Fruit fly (Drosophila melanogaster) whole organism, embryonic: ENCODE measurements around the gene sit.
A peak's percentile ranks its signal among the peaks of the same experiment; 100 is the strongest.

Experiments
- CG10147 ChIP-seq: fragments of 200-800 bp; sonication (Bioruptor generic); optimal IDR thresholded peaks from 2 replicates; lab custom pipeline; 2019; ENCODE audit warnings: missing biosample characterization, mild to moderate bottlenecking, missing genetic modification characterization, moderate library complexity
- CG10267 ChIP-seq: fragments of 200-800 bp; sonication (Bioruptor generic); optimal IDR thresholded peaks from 2 replicates; lab custom pipeline; 2018; ENCODE audit warnings: missing biosample characterization, mild to moderate bottlenecking, missing genetic modification characterization, moderate library complexity
- CG10431 ChIP-seq: fragments of 200-800 bp; sonication (Bioruptor generic); optimal IDR thresholded peaks from 3 replicates; lab custom pipeline; 2018; ENCODE audit warnings: missing biosample characterization, mild to moderate bottlenecking, missing genetic modification characterization
- CG10654 ChIP-seq: fragments of 200-800 bp; sonication (Bioruptor generic); optimal IDR thresholded peaks from 2 replicates; lab custom pipeline; 2016; ENCODE audit warnings: missing biosample characterization, missing genetic modification characterization
- CG11560 ChIP-seq: fragments of 200-800 bp; sonication (Bioruptor generic); IDR thresholded peaks from 3 replicates; pipeline ENCODE4 v1.3.6; 2022; ENCODE audit warnings: missing biosample characterization, missing genetic modification characterization
- CG12744 ChIP-seq: fragments of 200-800 bp; sonication (Bioruptor generic); optimal IDR thresholded peaks from 2 replicates; lab custom pipeline; 2016; ENCODE audit warnings: missing biosample characterization, missing genetic modification characterization
- CG14860 ChIP-seq: fragments of 200-800 bp; sonication (Bioruptor generic); IDR thresholded peaks from 3 replicates; pipeline ENCODE4 v1.3.6; 2022; ENCODE audit warnings: missing biosample characterization, missing genetic modification characterization; ENCODE audit not compliant: partially characterized antibody
- CG15269 ChIP-seq: fragments of 200-800 bp; sonication (Bioruptor generic); optimal IDR thresholded peaks from 2 replicates; lab custom pipeline; 2018; ENCODE audit warnings: missing biosample characterization, mild to moderate bottlenecking, missing genetic modification characterization, moderate library complexity
- CG15601 ChIP-seq: fragments of 200-800 bp; sonication (Bioruptor generic); optimal IDR thresholded peaks from 3 replicates; lab custom pipeline; 2019; ENCODE audit warnings: missing biosample characterization, mild to moderate bottlenecking, missing genetic modification characterization, moderate library complexity
- CG16779 ChIP-seq: fragments of 200-800 bp; sonication (Bioruptor generic); IDR thresholded peaks from 2 replicates; pipeline ENCODE4 v1.3.6; 2022; ENCODE audit warnings: missing biosample characterization, missing genetic modification characterization
- CG18262 ChIP-seq: fragments of 200-800 bp; optimal IDR thresholded peaks from 3 replicates; lab custom pipeline; 2019; ENCODE audit warnings: missing biosample characterization, mild to moderate bottlenecking, missing genetic modification characterization, moderate library complexity
- CG2129 ChIP-seq: fragments of 200-800 bp; sonication (Bioruptor generic); IDR thresholded peaks from 2 replicates; pipeline ENCODE4 v1.3.6; 2022; ENCODE audit warnings: missing biosample characterization, missing genetic modification characterization; ENCODE audit not compliant: partially characterized antibody
- CG30403 ChIP-seq: fragments of 200-800 bp; sonication (Bioruptor generic); optimal IDR thresholded peaks from 3 replicates; lab custom pipeline; 2016; ENCODE audit warnings: missing biosample characterization, missing genetic modification characterization
- CG32767 ChIP-seq: fragments of 200-800 bp; sonication (Bioruptor generic); IDR thresholded peaks from 2 replicates; pipeline ENCODE4 v1.3.6; 2022; ENCODE audit warnings: missing biosample characterization, missing genetic modification characterization
- CG3281 ChIP-seq: fragments of 200-800 bp; sonication (Bioruptor generic); optimal IDR thresholded peaks from 3 replicates; lab custom pipeline; 2017; ENCODE audit warnings: missing biosample characterization, mild to moderate bottlenecking, missing genetic modification characterization
- CG33557 ChIP-seq: fragments of 200-800 bp; sonication (Bioruptor generic); optimal IDR thresholded peaks from 2 replicates; lab custom pipeline; 2019; ENCODE audit warnings: missing biosample characterization, mild to moderate bottlenecking, missing genetic modification characterization, moderate library complexity
- CG4617 ChIP-seq: fragments of 200-800 bp; sonication (Bioruptor generic); optimal IDR thresholded peaks from 3 replicates; lab custom pipeline; 2016; ENCODE audit warnings: missing biosample characterization, missing genetic modification characterization, borderline replicate concordance
- CG7987 ChIP-seq: fragments of 200-800 bp; sonication (Bioruptor generic); optimal IDR thresholded peaks from 2 replicates; lab custom pipeline; 2018; ENCODE audit warnings: missing biosample characterization, mild to moderate bottlenecking, missing genetic modification characterization, moderate library complexity
- CG9932 ChIP-seq: fragments of 200-800 bp; sonication (Bioruptor generic); IDR thresholded peaks from 2 replicates; pipeline ENCODE4 v1.3.6; 2022; ENCODE audit warnings: missing biosample characterization, missing genetic modification characterization
- Chrac-16 ChIP-seq: fragments of 200-800 bp; sonication (Bioruptor generic); optimal IDR thresholded peaks from 3 replicates; lab custom pipeline; 2016; ENCODE audit warnings: missing biosample characterization, missing genetic modification characterization
- D19B ChIP-seq: fragments of 200-800 bp; sonication (Bioruptor generic); optimal IDR thresholded peaks from 2 replicates; lab custom pipeline; 2017; ENCODE audit warnings: missing biosample characterization, mild to moderate bottlenecking, missing genetic modification characterization
- E2f1 ChIP-seq: fragments of 200-800 bp; sonication (Bioruptor generic); IDR thresholded peaks from 2 replicates; pipeline ENCODE4 v1.3.6; 2022; ENCODE audit warnings: missing biosample characterization, missing genetic modification characterization
- Fer1 ChIP-seq: fragments of 200-800 bp; sonication (Bioruptor generic); optimal IDR thresholded peaks from 2 replicates; lab custom pipeline; 2017; ENCODE audit warnings: missing biosample characterization, mild to moderate bottlenecking, missing genetic modification characterization
- Fer3 ChIP-seq: fragments of 200-800 bp; sonication (Bioruptor generic); optimal IDR thresholded peaks from 2 replicates; lab custom pipeline; 2018; ENCODE audit warnings: missing biosample characterization, mild to moderate bottlenecking, missing genetic modification characterization, moderate library complexity
- Gug ChIP-seq: fragments of 200-800 bp; sonication (Bioruptor generic); IDR thresholded peaks from 4 replicates; pipeline ENCODE4 v1.3.6; 2022; ENCODE audit warnings: missing biosample characterization, missing genetic modification characterization
- H2.0 ChIP-seq: fragments of 200-800 bp; sonication (Bioruptor generic); IDR thresholded peaks from 2 replicates; pipeline ENCODE4 v1.3.6; 2022; ENCODE audit warnings: missing biosample characterization, missing genetic modification characterization
- HLH3B ChIP-seq: fragments of 200-800 bp; sonication (Bioruptor generic); IDR thresholded peaks from 2 replicates; pipeline ENCODE4 v1.3.6; 2022; ENCODE audit warnings: missing biosample characterization, missing genetic modification characterization
- HLH4C ChIP-seq: fragments of 200-800 bp; sonication (Bioruptor generic); IDR thresholded peaks from 3 replicates; pipeline ENCODE4 v1.3.6; 2022; ENCODE audit warnings: missing biosample characterization, missing genetic modification characterization; ENCODE audit not compliant: partially characterized antibody
- HmgZ ChIP-seq: fragments of 200-800 bp; sonication (Bioruptor generic); optimal IDR thresholded peaks from 2 replicates; lab custom pipeline; 2018; ENCODE audit warnings: missing biosample characterization, mild to moderate bottlenecking, missing genetic modification characterization
- Hmr ChIP-seq: fragments of 200-800 bp; sonication (Bioruptor generic); optimal IDR thresholded peaks from 3 replicates; lab custom pipeline; 2017; ENCODE audit warnings: mild to moderate bottlenecking, missing biosample characterization, missing genetic modification reagents, missing genetic modification characterization
- Med ChIP-seq: fragments of 200-800 bp; sonication (Bioruptor generic); peaks from one replicate; lab custom pipeline; 2016; ENCODE audit warnings: missing biosample characterization, missing genetic modification characterization, mild to moderate bottlenecking, inconsistent platforms, moderate library complexity
- Nf-YA ChIP-seq: fragments of 200-800 bp; sonication (Bioruptor generic); IDR thresholded peaks from 2 replicates; pipeline ENCODE4 v1.3.6; 2022; ENCODE audit warnings: missing biosample characterization, missing genetic modification characterization
- Nf-YB ChIP-seq: fragments of 200-800 bp; sonication (Bioruptor generic); optimal IDR thresholded peaks from 3 replicates; lab custom pipeline; 2019; ENCODE audit warnings: missing biosample characterization, mild to moderate bottlenecking, missing genetic modification characterization, moderate library complexity
- Tbp ChIP-seq: fragments of >200 bp; optimal IDR thresholded peaks from 2 replicates; lab custom pipeline; 2018; ENCODE audit warnings: missing biosample characterization, missing genetic modification characterization
- aop ChIP-seq: fragments of 200-800 bp; sonication (Bioruptor generic); IDR thresholded peaks from 2 replicates; pipeline ENCODE4 v1.3.6; 2022; ENCODE audit warnings: missing biosample characterization, missing genetic modification characterization
- chinmo ChIP-seq: fragments of 200-800 bp; sonication (Bioruptor generic); IDR thresholded peaks from 4 replicates; pipeline ENCODE4 v1.3.6; 2022; ENCODE audit warnings: missing biosample characterization, missing genetic modification characterization; ENCODE audit not compliant: partially characterized antibody
- ci ChIP-seq: fragments of 200-800 bp; sonication (Bioruptor generic); IDR thresholded peaks from 3 replicates; pipeline ENCODE4 v1.3.6; 2022; ENCODE audit warnings: missing biosample characterization, missing genetic modification characterization
- crp ChIP-seq, 2 experiments: fragments of 200-800 bp; sonication (Bioruptor generic); optimal IDR thresholded peaks; 2 replicates in 1 of 2; 3 replicates in 1 of 2; lab custom pipeline; 2017; ENCODE audit warnings: missing biosample characterization in 2 of 2, missing genetic modification characterization in 2 of 2, mild to moderate bottlenecking in 1 of 2, moderate library complexity in 1 of 2
- dati ChIP-seq: fragments of 200-800 bp; sonication (Bioruptor generic); IDR thresholded peaks from 2 replicates; pipeline ENCODE4 v1.3.6; 2022; ENCODE audit warnings: missing biosample characterization, missing genetic modification characterization
- en ChIP-seq: fragments of 200-800 bp; sonication (Bioruptor generic); optimal IDR thresholded peaks from 2 replicates; lab custom pipeline; 2016; ENCODE audit warnings: missing biosample characterization, missing genetic modification characterization
- ind ChIP-seq: fragments of 200-800 bp; sonication (Bioruptor generic); optimal IDR thresholded peaks from 3 replicates; lab custom pipeline; 2016; ENCODE audit warnings: missing biosample characterization, missing genetic modification characterization
- lilli ChIP-seq: fragments of 200-800 bp; sonication (Bioruptor generic); optimal IDR thresholded peaks from 3 replicates; lab custom pipeline; 2016; ENCODE audit warnings: missing biosample characterization, missing genetic modification characterization
- nom ChIP-seq: fragments of 200-800 bp; sonication (Bioruptor generic); optimal IDR thresholded peaks from 2 replicates; lab custom pipeline; 2017; ENCODE audit warnings: missing biosample characterization, missing genetic modification characterization, mild to moderate bottlenecking, moderate library complexity, missing genetic modification reagents
- ranshi ChIP-seq: fragments of 200-800 bp; sonication (Bioruptor generic); IDR thresholded peaks from 2 replicates; pipeline ENCODE4 v1.3.6; 2022; ENCODE audit warnings: missing biosample characterization, missing genetic modification characterization
- slou ChIP-seq: fragments of 200-800 bp; sonication (Bioruptor generic); optimal IDR thresholded peaks from 3 replicates; lab custom pipeline; 2016; ENCODE audit warnings: missing biosample characterization, missing genetic modification characterization
- tap ChIP-seq: fragments of 200-800 bp; optimal IDR thresholded peaks from 3 replicates; lab custom pipeline; 2019; ENCODE audit warnings: missing biosample characterization, mild to moderate bottlenecking, missing genetic modification characterization, moderate library complexity
- unc-4 ChIP-seq: fragments of 200-800 bp; sonication (Bioruptor generic); IDR thresholded peaks from 2 replicates; pipeline ENCODE4 v1.3.6; 2022; ENCODE audit warnings: missing biosample characterization, missing genetic modification characterization; ENCODE audit not compliant: partially characterized antibody
- usp ChIP-seq: fragments of >200 bp; optimal IDR thresholded peaks from 2 replicates; lab custom pipeline; 2017; ENCODE audit warnings: missing biosample characterization, missing genetic modification characterization

The sit gene

DNA sequence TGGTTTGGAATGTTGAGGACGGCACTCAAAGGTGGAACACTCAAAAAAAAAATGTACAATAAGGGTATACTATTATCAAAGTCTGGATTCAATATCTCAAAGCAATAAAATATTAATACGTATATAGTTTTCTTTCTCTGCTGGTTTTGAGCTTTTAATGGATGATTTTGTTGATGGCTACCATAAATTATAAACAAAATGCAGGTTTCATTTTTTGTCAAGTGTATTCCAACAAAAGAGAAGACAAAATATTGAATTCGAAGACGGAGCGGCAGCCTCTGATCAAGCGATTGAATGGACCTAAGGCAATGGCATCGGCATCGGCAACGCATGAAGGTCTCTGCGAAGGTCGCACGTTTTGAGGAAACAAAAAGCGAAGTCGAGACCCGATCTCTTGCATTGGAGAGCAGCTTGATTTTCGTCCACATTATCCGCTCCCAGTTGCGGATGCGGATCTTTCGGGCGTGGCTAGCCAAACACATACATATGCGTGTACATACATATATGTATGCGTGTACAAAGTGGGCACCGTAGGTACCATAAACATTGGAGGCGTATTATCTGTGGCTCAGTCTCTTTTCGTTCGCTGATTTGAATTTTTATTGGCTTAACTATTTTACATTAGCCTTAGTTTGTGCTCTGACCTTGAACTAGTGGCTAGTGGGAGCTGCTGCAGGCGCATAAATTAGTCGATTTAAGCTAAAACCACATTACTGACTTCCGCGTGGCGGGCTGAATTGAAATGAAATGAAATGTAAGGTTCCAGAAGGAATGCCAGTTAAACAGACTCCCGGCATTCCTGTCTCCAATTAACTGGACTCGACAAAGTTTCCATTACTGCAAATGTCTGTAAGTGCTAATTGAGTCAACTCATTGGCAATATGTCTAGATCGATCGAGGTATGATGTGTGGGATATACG is 25.6 kb downstream of the sit start (continued):
- TF ChIP-seq CG15269 (tag; lab: Kevin White, UChicago), result peak; percentile 79
- TF ChIP-seq dati, result no peak
- peak; percentile 9 for TF ChIP-seq CG10147 (GFP tag; lab: Kevin White, UChicago)
- no peak for TF ChIP-seq en
- TF ChIP-seq CG3281 (GFP tag; lab: Kevin White, UChicago), result peak; percentile 35
- TF ChIP-seq Chrac-16, result no peak
- peak; percentile 31 for TF ChIP-seq nom (GFP tag; lab: Kevin White, UChicago)
- no peak for TF ChIP-seq HmgZ (tag; lab: Kevin White, UChicago)
- peak; percentile 54 for TF ChIP-seq CG30403 (GFP tag; lab: Kevin White, UChicago)
- TF ChIP-seq tap (tag; lab: Kevin White, UChicago), result peak; percentile 37
- TF ChIP-seq ci (GFP tag; lab: Robert Waterston, UW), result peak; percentile 62; the same call in 1 of the 3 replicates
- TF ChIP-seq Med, result peak; percentile 82
- TF ChIP-seq E2f1 (GFP tag; lab: Robert Waterston, UW), result 0 out of 2 replicates have a peak, but pooled peaks have one; percentile 30
- no peak for TF ChIP-seq CG11560 (tag; lab: Robert Waterston, UW)
- TF ChIP-seq aop, result no peak
- no peak for TF ChIP-seq Hmr (GFP tag; lab: Kevin White, UChicago)
- no peak for TF ChIP-seq CG2129 (GFP tag; lab: Robert Waterston, UW)
- peak; percentile 55; the same call in 3 of the 4 replicates for TF ChIP-seq chinmo (GFP tag; lab: Robert Waterston, UW)
- no peak for TF ChIP-seq CG9932 (GFP tag; lab: Robert Waterston, UW)
- peak; percentile 20 for TF ChIP-seq CG15601 (tag; lab: Kevin White, UChicago)
- TF ChIP-seq Nf-YA (GFP tag; lab: Robert Waterston, UW), result 0 out of 2 replicates have a peak, but pooled peaks have one; percentile 20
- TF ChIP-seq H2.0, result 0 out of 2 replicates have a peak, but pooled peaks have one; percentile 9
- TF ChIP-seq CG7987 (GFP tag; lab: Kevin White, UChicago), result no peak
- TF ChIP-seq CG32767, result no peak; the same call in 1 of the 2 replicates
- TF ChIP-seq lilli (GFP tag; lab: Kevin White, UChicago), result peak; percentile 31
- TF ChIP-seq slou (GFP tag; lab: Kevin White, UChicago), result no peak
- TF ChIP-seq Tbp, result no peak
- TF ChIP-seq CG18262 (tag; lab: Kevin White, UChicago), result peak; percentile 23
- TF ChIP-seq usp (GFP tag; lab: Kevin White, UChicago), result no peak
- no peak for TF ChIP-seq Nf-YB (GFP tag; lab: Kevin White, UChicago)
- TF ChIP-seq HLH3B (GFP tag; lab: Robert Waterston, UW), result no peak
- no peak for TF ChIP-seq CG4617 (GFP tag; lab: Kevin White, UChicago)
- no peak for TF ChIP-seq D19B (GFP tag; lab: Kevin White, UChicago)
- TF ChIP-seq Gug (GFP tag; lab: Robert Waterston, UW), result no peak
- no peak for TF ChIP-seq HLH4C (GFP tag; lab: Robert Waterston, UW)
- no peak for TF ChIP-seq unc-4 (GFP tag; lab: Robert Waterston, UW)
- peak; percentile 55 for TF ChIP-seq Fer1 (GFP tag; lab: Kevin White, UChicago)
- TF ChIP-seq crp (GFP tag; optimal IDR thresholded peaks at IDR 0.05; lab: Kevin White, UChicago), result no peak
- TF ChIP-seq CG10431 (GFP tag; lab: Kevin White, UChicago), result no peak
- TF ChIP-seq CG12744 (GFP tag; lab: Kevin White, UChicago), result no peak
- TF ChIP-seq CG14860 (GFP tag; lab: Robert Waterston, UW), result no peak
- no peak for TF ChIP-seq CG10654 (GFP tag; lab: Kevin White, UChicago)
- peak; percentile 46; the same call in 1 of the 2 replicates for TF ChIP-seq ranshi (GFP tag; lab: Robert Waterston, UW)
- no peak for TF ChIP-seq CG33557 (GFP tag; lab: Kevin White, UChicago)
- TF ChIP-seq Fer3, result peak; percentile 37
- peak; percentile 22 for TF ChIP-seq ind (GFP tag; lab: Kevin White, UChicago)
- TF ChIP-seq CG10267 (tag; lab: Kevin White, UChicago), result peak; percentile 37
- TF ChIP-seq CG16779 (GFP tag; lab: Robert Waterston, UW), result no peak
